Worm (Caenorhabditis elegans): ENCODE measurements around the gene C36A4.4.

The C36A4.4 gene

ce11 chrIII:3804422-3804821 lies 39.0 kb downstream of the C36A4.4 start, which contains the start of gene xbx-5:
Gene xbx-5, minus strand, starts transcription at chrIII:3804477.
- TF ChIP-seq unc-120 (tag; optimal IDR thresholded peaks at IDR 0.05; ENCODE audit: poor library complexity, severe bottlenecking): no peak
- no peak for TF ChIP-seq nhr-28 (tag; optimal IDR thresholded peaks at IDR 0.05)
- TF ChIP-seq hlh-1 (tag; optimal IDR thresholded peaks at IDR 0.05): no peak
- TF ChIP-seq unc-62 (GFP tag; optimal IDR thresholded peaks at IDR 0.05): no peak
- TF ChIP-seq zip-8 (tag; optimal IDR thresholded peaks at IDR 0.05): no peak
- TF ChIP-seq nhr-2 (tag; optimal IDR thresholded peaks at IDR 0.05): no peak
- TF ChIP-seq mls-2 (tag; optimal IDR thresholded peaks at IDR 0.05): no peak
- TF ChIP-seq nhr-12 (tag; optimal IDR thresholded peaks at IDR 0.05): no peak
- TF ChIP-seq M03D4.4 (tag; optimal IDR thresholded peaks at IDR 0.05): no peak
- TF ChIP-seq nhr-76 (tag; optimal IDR thresholded peaks at IDR 0.05): no peak
- TF ChIP-seq ceh-39 (tag; optimal IDR thresholded peaks at IDR 0.05): no peak
- TF ChIP-seq ceh-83 (GFP tag; optimal IDR thresholded peaks at IDR 0.05): no peak
- no peak for TF ChIP-seq ces-1 (GFP tag; optimal IDR thresholded peaks at IDR 0.05)
- TF ChIP-seq ceh-43 (GFP tag; optimal IDR thresholded peaks at IDR 0.05): no peak
- no peak for TF ChIP-seq bed-3 (GFP tag; optimal IDR thresholded peaks at IDR 0.05)

ce11 chrIII:3803113-3803512 lies 40.3 kb downstream of the C36A4.4 start:
- TF ChIP-seq unc-39 (tag; optimal IDR thresholded peaks at IDR 0.05): no peak
- TF ChIP-seq ztf-11 (tag; optimal IDR thresholded peaks at IDR 0.05): no peak
- no peak for TF ChIP-seq mls-2 (tag; optimal IDR thresholded peaks at IDR 0.05)
- TF ChIP-seq hlh-1 (tag; optimal IDR thresholded peaks at IDR 0.05): no peak
- no peak for TF ChIP-seq flh-1 (GFP tag; optimal IDR thresholded peaks at IDR 0.05)
- no peak for TF ChIP-seq lsy-2 (tag; optimal IDR thresholded peaks at IDR 0.05)
- no peak for TF ChIP-seq nhr-28 (tag; optimal IDR thresholded peaks at IDR 0.05)
- TF ChIP-seq mab-5 (tag; optimal IDR thresholded peaks at IDR 0.05): no peak
- TF ChIP-seq nhr-237 (tag; optimal IDR thresholded peaks at IDR 0.05): no peak
- TF ChIP-seq zip-8 (tag; optimal IDR thresholded peaks at IDR 0.05): no peak
- no peak for TF ChIP-seq snpc-4 (tag; optimal IDR thresholded peaks at IDR 0.05)
- TF ChIP-seq ces-1 (GFP tag; optimal IDR thresholded peaks at IDR 0.05): no peak
- TF ChIP-seq ham-2 (GFP tag; optimal IDR thresholded peaks at IDR 0.05): no peak
- TF ChIP-seq nhr-76 (tag; optimal IDR thresholded peaks at IDR 0.05): no peak

DNA sequence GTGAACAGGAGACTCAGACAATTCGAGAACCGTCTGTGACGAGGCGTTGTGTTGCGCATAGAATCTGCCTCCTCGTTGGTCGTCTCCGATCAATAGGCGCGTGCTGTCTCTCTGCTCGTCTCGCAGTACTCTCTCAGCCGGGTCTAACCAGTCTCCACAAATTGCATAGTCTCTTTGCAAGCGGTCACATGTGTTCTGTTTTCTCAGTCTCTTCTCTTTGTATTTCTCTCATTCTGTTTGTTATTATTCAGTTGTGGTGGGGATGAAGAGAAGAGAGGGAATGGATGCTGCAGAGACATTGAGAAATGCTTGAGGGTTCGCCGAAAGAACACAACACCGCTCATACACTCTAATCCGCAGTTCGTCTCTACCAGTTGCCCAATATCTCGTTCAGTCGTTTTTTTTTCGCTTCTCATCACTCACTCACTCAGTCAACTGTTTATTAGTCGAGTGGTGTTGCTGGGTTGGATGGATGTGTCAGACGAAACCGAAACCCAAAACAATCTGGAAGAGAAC lies 42.0 kb downstream of the C36A4.4 start:
- TF ChIP-seq pha-4 (tag; optimal IDR thresholded peaks at IDR 0.05) (peak; percentile 93), ztf-11 (tag; optimal IDR thresholded peaks at IDR 0.05) (peak; percentile 65), mep-1 (tag; optimal IDR thresholded peaks at IDR 0.05) (peak; percentile 66), nhr-2 (tag; optimal IDR thresholded peaks at IDR 0.05) (peak; percentile 65), nhr-12 (tag; optimal IDR thresholded peaks at IDR 0.05) (peak; percentile 51), nhr-237 (tag; optimal IDR thresholded peaks at IDR 0.05) (peak; percentile 95), cnd-1 (tag; optimal IDR thresholded peaks at IDR 0.05) (peak; percentile 67), blmp-1 (tag; optimal IDR thresholded peaks at IDR 0.05) (peak; percentile 29), ces-1 (GFP tag; optimal IDR thresholded peaks at IDR 0.05) (peak; percentile 97), flh-1 (GFP tag; optimal IDR thresholded peaks at IDR 0.05) (no peak), nhr-76 (tag; optimal IDR thresholded peaks at IDR 0.05) (no peak), sptf-1 (tag; optimal IDR thresholded peaks at IDR 0.05) (peak; percentile 80), tbx-8 (GFP tag; optimal IDR thresholded peaks at IDR 0.05) (no peak), mls-2 (tag; optimal IDR thresholded peaks at IDR 0.05) (peak; percentile 76), ceh-39 (tag; optimal IDR thresholded peaks at IDR 0.05) (peak; percentile 57), M03D4.4 (tag; optimal IDR thresholded peaks at IDR 0.05) (peak; percentile 40), ham-2 (GFP tag; optimal IDR thresholded peaks at IDR 0.05) (peak; percentile 86), mab-5 (tag; optimal IDR thresholded peaks at IDR 0.05) (no peak), bed-3 (GFP tag; optimal IDR thresholded peaks at IDR 0.05) (no peak), unc-120 (tag; optimal IDR thresholded peaks at IDR 0.05; ENCODE audit: poor library complexity, severe bottlenecking) (peak; percentile 72), elt-3 (tag; optimal IDR thresholded peaks at IDR 0.05) (peak; percentile 50), sem-2 (GFP tag; optimal IDR thresholded peaks at IDR 0.05) (no peak), ceh-43 (GFP tag; optimal IDR thresholded peaks at IDR 0.05) (no peak), drap-1 (GFP tag; optimal IDR thresholded peaks at IDR 0.05) (peak; percentile 70), ceh-83 (GFP tag; optimal IDR thresholded peaks at IDR 0.05) (no peak), lin-13 (tag; optimal IDR thresholded peaks at IDR 0.05) (peak; percentile 39), unc-62 (GFP tag; optimal IDR thresholded peaks at IDR 0.05) (peak; percentile 88), zip-8 (tag; optimal IDR thresholded peaks at IDR 0.05) (peak; percentile 33), hlh-1 (tag; optimal IDR thresholded peaks at IDR 0.05) (peak; percentile 93), unc-39 (tag; optimal IDR thresholded peaks at IDR 0.05) (no peak), nhr-28 (tag; optimal IDR thresholded peaks at IDR 0.05) (peak; percentile 45), lin-32 (GFP tag; optimal IDR thresholded peaks at IDR 0.05) (peak; percentile 1), snpc-4 (tag; optimal IDR thresholded peaks at IDR 0.05) (no peak), lsy-2 (tag; optimal IDR thresholded peaks at IDR 0.05) (peak; percentile 86), elt-1 (tag; optimal IDR thresholded peaks at IDR 0.05; ENCODE audit: borderline replicate concordance, insufficient read depth) (no peak)

Measured in whole organism, mixed stage, embryonic.